Fruit fly (Drosophila melanogaster) whole organism, pupa: ENCODE measurements around the gene unc80.

ENCODE experiments used
- CG10348 ChIP-seq: fragments of 200-800 bp; sonication (Bioruptor generic); IDR thresholded peaks from 2 replicates; pipeline ENCODE4 v1.3.6; 2022; ENCODE audit warnings: missing biosample characterization, missing genetic modification characterization
- CG12605 ChIP-seq: fragments of 200-800 bp; sonication (Bioruptor generic); IDR thresholded peaks from 2 replicates; pipeline ENCODE4 v1.3.6; 2022; ENCODE audit warnings: missing biosample characterization, missing genetic modification characterization
- CG13204 ChIP-seq: fragments of 200-800 bp; sonication (Bioruptor generic); optimal IDR thresholded peaks from 2 replicates; lab custom pipeline; 2018; ENCODE audit warnings: missing biosample characterization, mild to moderate bottlenecking, missing genetic modification characterization, moderate library complexity
- CG14655 ChIP-seq: fragments of 200-800 bp; sonication (Bioruptor generic); optimal IDR thresholded peaks from 3 replicates; lab custom pipeline; 2017; ENCODE audit warnings: mild to moderate bottlenecking, missing biosample characterization, missing genetic modification reagents, missing genetic modification characterization
- CG15710 ChIP-seq: fragments of 200-800 bp; sonication (Bioruptor generic); optimal IDR thresholded peaks from 2 replicates; lab custom pipeline; 2018; ENCODE audit warnings: missing biosample characterization, mild to moderate bottlenecking, missing genetic modification characterization, moderate library complexity
- CG17806 ChIP-seq: fragments of 200-800 bp; sonication (Bioruptor generic); optimal IDR thresholded peaks from 2 replicates; lab custom pipeline; 2018; ENCODE audit warnings: missing biosample characterization, mild to moderate bottlenecking, missing genetic modification characterization, moderate library complexity
- CG32121 ChIP-seq: fragments of 200-800 bp; sonication (Bioruptor generic); IDR thresholded peaks from 2 replicates; pipeline ENCODE4 v1.3.6; 2022; ENCODE audit warnings: missing biosample characterization, missing genetic modification characterization
- CG34367 ChIP-seq: fragments of 200-800 bp; sonication (Bioruptor generic); optimal IDR thresholded peaks from 2 replicates; lab custom pipeline; 2018; ENCODE audit warnings: missing biosample characterization, mild to moderate bottlenecking, missing genetic modification characterization
- CG4496 ChIP-seq: fragments of 200-800 bp; sonication (Bioruptor generic); IDR thresholded peaks from 3 replicates; pipeline ENCODE4 v1.3.6; 2022; ENCODE audit warnings: missing biosample characterization, missing genetic modification characterization
- CG8159 ChIP-seq: fragments of 200-800 bp; sonication (Bioruptor generic); optimal IDR thresholded peaks from 3 replicates; lab custom pipeline; 2018; ENCODE audit warnings: missing biosample characterization, mild to moderate bottlenecking, missing genetic modification characterization, moderate library complexity
- CG8301 ChIP-seq: fragments of 200-800 bp; sonication (Bioruptor generic); optimal IDR thresholded peaks from 2 replicates; lab custom pipeline; 2018; ENCODE audit warnings: missing biosample characterization, mild to moderate bottlenecking, missing genetic modification characterization
- CG9948 ChIP-seq: fragments of 200-800 bp; sonication (Bioruptor generic); optimal IDR thresholded peaks from 2 replicates; lab custom pipeline; 2018; ENCODE audit warnings: missing biosample characterization, mild to moderate bottlenecking, missing genetic modification characterization, moderate library complexity
- D1 ChIP-seq: fragments of 200-800 bp; sonication (Bioruptor generic); optimal IDR thresholded peaks from 2 replicates; lab custom pipeline; 2018; ENCODE audit warnings: missing biosample characterization, mild to moderate bottlenecking, missing genetic modification characterization, moderate library complexity
- EcR ChIP-seq: fragments of 200-800 bp; sonication (Bioruptor generic); optimal IDR thresholded peaks from 3 replicates; lab custom pipeline; 2019; ENCODE audit warnings: missing biosample characterization, missing genetic modification characterization, mild to moderate bottlenecking, moderate library complexity, missing genetic modification reagents
- Ets98B ChIP-seq: fragments of 200-800 bp; sonication (Bioruptor generic); IDR thresholded peaks from 2 replicates; pipeline ENCODE4 v1.3.6; 2022; ENCODE audit warnings: missing biosample characterization, missing genetic modification characterization
- Pif1A ChIP-seq: fragments of 200-800 bp; sonication (Bioruptor generic); optimal IDR thresholded peaks from 3 replicates; lab custom pipeline; 2016; ENCODE audit warnings: missing biosample characterization, missing genetic modification characterization
- Snoo ChIP-seq: fragments of 200-800 bp; sonication (Bioruptor generic); optimal IDR thresholded peaks from 3 replicates; lab custom pipeline; 2017; ENCODE audit warnings: missing biosample characterization, mild to moderate bottlenecking, missing genetic modification characterization, inconsistent platforms
- fd96Ca ChIP-seq: fragments of 200-800 bp; sonication (Bioruptor generic); IDR thresholded peaks from 3 replicates; pipeline ENCODE4 v1.3.6; 2022; ENCODE audit warnings: missing biosample characterization, missing genetic modification characterization
- gl ChIP-seq: fragments of 200-800 bp; sonication (Bioruptor generic); optimal IDR thresholded peaks from 2 replicates; lab custom pipeline; 2018; ENCODE audit warnings: missing biosample characterization, mild to moderate bottlenecking, missing genetic modification characterization
- rn ChIP-seq: fragments of 200-800 bp; sonication (Bioruptor generic); IDR thresholded peaks from 2 replicates; pipeline ENCODE4 v1.3.6; 2022; ENCODE audit warnings: missing biosample characterization, missing genetic modification characterization

Gene unc80

dm6 chr3R:27636720-27637119 lies 25.5 kb upstream of the unc80 start:
- TF ChIP-seq Pif1A (GFP tag; lab: Kevin White, UChicago): no peak
- TF ChIP-seq CG12605 (GFP tag; lab: Robert Waterston, UW): no peak
- no peak for TF ChIP-seq CG8301 (tag; lab: Kevin White, UChicago)
- no peak for TF ChIP-seq EcR (GFP tag; lab: Kevin White, UChicago)
- TF ChIP-seq CG32121 (GFP tag; lab: Robert Waterston, UW): no peak
- TF ChIP-seq CG15710: no peak
- no peak for TF ChIP-seq gl (tag; lab: Kevin White, UChicago)
- no peak for TF ChIP-seq D1 (tag; lab: Kevin White, UChicago)
- TF ChIP-seq fd96Ca (GFP tag; lab: Robert Waterston, UW): no peak
- no peak for TF ChIP-seq CG4496 (GFP tag; lab: Robert Waterston, UW)
- TF ChIP-seq, all 21 proteins: peak for 0

- TF ChIP-seq CG8159 (peak; percentile 22), Ets98B (no peak), CG9948 (tag; lab: Kevin White, UChicago) (no peak), gl (tag; lab: Kevin White, UChicago) (no peak), CG15710 (peak; percentile 0)
Measured at dm6 chr3R:27637264-27637860, 24.9 kb upstream of the unc80 start.

dm6 chr3R:27643080-27643479 lies 19.2 kb upstream of the unc80 start:
- TF ChIP-seq fd96Ca (GFP tag; lab: Robert Waterston, UW): no peak
- no peak for TF ChIP-seq CG8301 (tag; lab: Kevin White, UChicago)
- TF ChIP-seq gl (tag; lab: Kevin White, UChicago): no peak
- TF ChIP-seq CG14655 (GFP tag; lab: Kevin White, UChicago): no peak

- TF ChIP-seq CG15710: no peak
- no peak for TF ChIP-seq Pif1A (GFP tag; lab: Kevin White, UChicago)
Measured at dm6 chr3R:27647817-27648216, 14.4 kb upstream of the unc80 start.

dm6 chr3R:27651710-27652109 lies 10.5 kb upstream of the unc80 start:
- TF ChIP-seq CG8301 (tag; lab: Kevin White, UChicago): no peak
- TF ChIP-seq Ets98B: no peak
- no peak for TF ChIP-seq CG12605 (GFP tag; lab: Robert Waterston, UW)
- no peak for TF ChIP-seq CG13204 (GFP tag; lab: Kevin White, UChicago)
- no peak for TF ChIP-seq CG10348
- no peak for TF ChIP-seq CG14655 (GFP tag; lab: Kevin White, UChicago)
- no peak for TF ChIP-seq rn
- no peak for TF ChIP-seq CG34367 (tag; lab: Kevin White, UChicago)
- TF ChIP-seq CG15710: no peak
- no peak for TF ChIP-seq CG32121 (GFP tag; lab: Robert Waterston, UW)
- TF ChIP-seq, all 21 proteins: peak for 0

- TF ChIP-seq CG13204 (GFP tag; lab: Kevin White, UChicago): no peak
- no peak for TF ChIP-seq Snoo (tag; lab: Kevin White, UChicago)
- no peak for TF ChIP-seq CG34367 (tag; lab: Kevin White, UChicago)
Measured at dm6 chr3R:27652156-27652810, 10.0 kb upstream of the unc80 start, which contains the start of gene RpS10a. TSS of gene RpS10a (plus strand) at chr3R:27652760.

- TF ChIP-seq CG8301 (tag; lab: Kevin White, UChicago): peak; percentile 47
- TF ChIP-seq CG32121 (GFP tag; lab: Robert Waterston, UW): peak; percentile 59
- TF ChIP-seq CG34367 (tag; lab: Kevin White, UChicago): peak; percentile 5
- TF ChIP-seq CG17806 (tag; lab: Kevin White, UChicago): no peak
- TF ChIP-seq fd96Ca (GFP tag; lab: Robert Waterston, UW): peak; percentile 46; the same call in 1 of the 3 replicates
- no peak for TF ChIP-seq CG10348
- peak; percentile 53 for TF ChIP-seq CG14655 (GFP tag; lab: Kevin White, UChicago)
- peak; percentile 60 for TF ChIP-seq CG4496 (GFP tag; lab: Robert Waterston, UW)
- TF ChIP-seq CG9948 (tag; lab: Kevin White, UChicago): peak; percentile 36
- peak; percentile 29 for TF ChIP-seq CG8159
Measured at dm6 chr3R:27655109-27655508, 7.1 kb upstream of the unc80 start.
